Worm (Caenorhabditis elegans): ENCODE data around the gene T08A11.1.

- TF ChIP-seq ama-1 (optimal IDR thresholded peaks at IDR 0.05) (no peak), fos-1 (tag; optimal IDR thresholded peaks at IDR 0.05) (no peak), R02D3.7 (tag; optimal IDR thresholded peaks at IDR 0.05) (no peak), snpc-4 (tag; optimal IDR thresholded peaks at IDR 0.05) (no peak), unc-39 (tag; optimal IDR thresholded peaks at IDR 0.05) (no peak), lin-15B (tag; optimal IDR thresholded peaks at IDR 0.05) (no peak), unc-62 (GFP tag; optimal IDR thresholded peaks at IDR 0.05) (no peak), sea-2 (GFP tag; optimal IDR thresholded peaks at IDR 0.05) (no peak), elt-1 (tag; optimal IDR thresholded peaks at IDR 0.05) (no peak), elt-3 (tag; optimal IDR thresholded peaks at IDR 0.05) (no peak), nhr-237 (tag; optimal IDR thresholded peaks at IDR 0.05) (no peak), tbx-2 (tag; optimal IDR thresholded peaks at IDR 0.05) (no peak), lsy-12 (tag; optimal IDR thresholded peaks at IDR 0.05) (no peak)
These were observed 41.4 kb downstream of the T08A11.1 start for ce11 chrIII:4221527-4221926.

Measured in whole organism, L3 larva.